Fruit fly (Drosophila melanogaster): Measurements from ENCODE around the gene ase.

Gene ase

dm6 chrX:499589-500041 is 39.1 kb downstream of the ase start (continued):
- TF ChIP-seq CG10959 (GFP tag; IDR thresholded peaks at IDR 0.05) (0 out of 2 replicates have a peak, but pooled peaks have one; percentile 9), dm (GFP tag; optimal IDR thresholded peaks at IDR 0.05) (peak; percentile 65), CG10274 (GFP tag; optimal IDR thresholded peaks at IDR 0.05) (peak; percentile 73), fru (optimal IDR thresholded peaks at IDR 0.05) (no peak), Sox102F (GFP tag; optimal IDR thresholded peaks at IDR 0.05) (no peak), gsb (GFP tag; IDR thresholded peaks at IDR 0.05) (peak; percentile 75), Adf1 (GFP tag; IDR thresholded peaks at IDR 0.05) (peak; percentile 96), nmo (GFP tag; optimal IDR thresholded peaks at IDR 0.05) (peak; percentile 79), CG9727 (GFP tag; optimal IDR thresholded peaks at IDR 0.05) (peak; percentile 82), run (tag; optimal IDR thresholded peaks at IDR 0.05) (peak; percentile 75), fu2 (GFP tag; optimal IDR thresholded peaks at IDR 0.05) (peak; percentile 76), Chrac-16 (GFP tag; optimal IDR thresholded peaks at IDR 0.05) (peak; percentile 51), CG11398 (GFP tag; optimal IDR thresholded peaks at IDR 0.05) (peak; percentile 77), Hr51 (GFP tag; optimal IDR thresholded peaks at IDR 0.05) (peak; percentile 62 to 87), HLH54F (GFP tag; optimal IDR thresholded peaks at IDR 0.05) (peak; percentile 80), CG12236 (GFP tag; optimal IDR thresholded peaks at IDR 0.05) (peak; percentile 61), zfh1 (GFP tag; IDR thresholded peaks at IDR 0.05) (peak; percentile 53; the same call in 2 of the 3 replicates), dan (GFP tag; IDR thresholded peaks at IDR 0.05) (no peak), CG15011 (GFP tag; optimal IDR thresholded peaks at IDR 0.05) (peak; percentile 82), CG4707 (GFP tag; optimal IDR thresholded peaks at IDR 0.05) (peak; percentile 97), CG31388 (GFP tag; optimal IDR thresholded peaks at IDR 0.05) (no peak), HLH4C (GFP tag; IDR thresholded peaks at IDR 0.05; ENCODE audit: partially characterized antibody) (no peak), ERR (GFP tag; optimal IDR thresholded peaks at IDR 0.05) (peak; percentile 68), CG12299 (tag; optimal IDR thresholded peaks at IDR 0.05) (peak; percentile 89), CG11456 (GFP tag; IDR thresholded peaks at IDR 0.05) (peak; percentile 62; the same call in 1 of the 3 replicates), pita (GFP tag; optimal IDR thresholded peaks at IDR 0.05) (no peak), jumu (GFP tag; optimal IDR thresholded peaks at IDR 0.05) (peak; percentile 67), psq (GFP tag; optimal IDR thresholded peaks at IDR 0.05) (peak; percentile 44), gfzf (GFP tag; optimal IDR thresholded peaks at IDR 0.05) (no peak), Hmr (GFP tag; optimal IDR thresholded peaks at IDR 0.05) (peak; percentile 94), ATbp (GFP tag; optimal IDR thresholded peaks at IDR 0.05) (peak; percentile 85), Nf-YC (tag; optimal IDR thresholded peaks at IDR 0.05) (peak; percentile 74), ftz-f1 (GFP tag; optimal IDR thresholded peaks at IDR 0.05) (peak; percentile 29), Dip3 (GFP tag; optimal IDR thresholded peaks at IDR 0.05) (peak; percentile 77), Kr (GFP tag; optimal IDR thresholded peaks at IDR 0.05) (no peak), Oaz (GFP tag; IDR thresholded peaks at IDR 0.05) (peak; percentile 58), Dbx (GFP tag; IDR thresholded peaks at IDR 0.05) (peak; percentile 80), mam (GFP tag; optimal IDR thresholded peaks at IDR 0.05) (peak; percentile 83), br (optimal IDR thresholded peaks at IDR 0.05) (no peak), pros (GFP tag; optimal IDR thresholded peaks at IDR 0.05) (no peak), Lim3 (GFP tag; IDR thresholded peaks at IDR 0.05) (no peak), eve (GFP tag; optimal IDR thresholded peaks at IDR 0.05) (no peak), Poxn (GFP tag; IDR thresholded peaks at IDR 0.05) (0 out of 2 replicates have a peak, but pooled peaks have one; percentile 38), zfh2 (GFP tag; optimal IDR thresholded peaks at IDR 0.05) (peak; percentile 83), B-H1 (GFP tag; IDR thresholded peaks at IDR 0.05) (peak; percentile 48; the same call in 2 of the 3 replicates), CG43689 (GFP tag; IDR thresholded peaks at IDR 0.05) (0 out of 2 replicates have a peak, but pooled peaks have one; percentile 12), HmgZ (tag; optimal IDR thresholded peaks at IDR 0.05) (peak; percentile 92), CG7271 (tag; optimal IDR thresholded peaks at IDR 0.05) (no peak), Ets97D (GFP tag; optimal IDR thresholded peaks at IDR 0.05) (peak; percentile 9), CG11093 (GFP tag; IDR thresholded peaks at IDR 0.05) (peak; percentile 51; the same call in 1 of the 3 replicates), hbn (GFP tag; IDR thresholded peaks at IDR 0.05; ENCODE audit: partially characterized antibody) (no peak), Hr3 (GFP tag; optimal IDR thresholded peaks at IDR 0.05) (peak; percentile 53)

Data from whole organism, embryonic.